Worm (Caenorhabditis elegans) whole organism, young adult: ENCODE data around the gene T10D4.11.
"Not testable (repeated sequence)": the region's sequence is repeated elsewhere in the genome, so short reads cannot be mapped to it uniquely, and the experiment has no call there.

Experiments
- B0035.1 ChIP-seq: sonication (generic microtip); optimal IDR thresholded peaks from 2 replicates; lab custom pipeline; 2016; ENCODE audit warnings: missing genetic modification characterization, mild to moderate bottlenecking, missing compliant biosample characterization, missing genotype, missing genetic modification reagents
- C17E4.6 ChIP-seq: fragments of 200-800 bp; sonication (Bioruptor generic); IDR thresholded peaks from 2 replicates; pipeline ENCODE4 v1.3.6; 2022; ENCODE audit warnings: missing genetic modification reagents, missing genetic modification characterization, missing compliant biosample characterization
- D2030.7 ChIP-seq: fragments of 200-800 bp; sonication (Bioruptor generic); IDR thresholded peaks from 2 replicates; pipeline ENCODE4 v1.3.6; 2022; ENCODE audit warnings: missing genetic modification reagents, missing genetic modification characterization, missing compliant biosample characterization
- F23B12.7 ChIP-seq: sonication (generic microtip); optimal IDR thresholded peaks from 2 replicates; lab custom pipeline; 2017; ENCODE audit warnings: missing genetic modification characterization, mild to moderate bottlenecking, missing compliant biosample characterization, antibody characterized with exemption, moderate library complexity; ENCODE audit not compliant: insufficient read depth
- F52B5.7 ChIP-seq: sonication (generic microtip); optimal IDR thresholded peaks from 2 replicates; lab custom pipeline; 2016; ENCODE audit warnings: mild to moderate bottlenecking, missing genetic modification characterization, missing compliant biosample characterization
- K12H6.12 ChIP-seq: fragments of 200-800 bp; sonication (Bioruptor generic); optimal IDR thresholded peaks from 2 replicates; lab custom pipeline; 2018; ENCODE audit warnings: mild to moderate bottlenecking, missing genetic modification characterization, missing compliant biosample characterization
- Y53F4B.3 ChIP-seq: fragments of 200-800 bp; sonication (Bioruptor generic); IDR thresholded peaks from 2 replicates; pipeline ENCODE4 v1.3.6; 2022; ENCODE audit warnings: missing genetic modification reagents, missing genetic modification characterization, missing compliant biosample characterization
- Y53G8AR.9 ChIP-seq: fragments of 200-800 bp; sonication (Bioruptor generic); conservative IDR thresholded peaks from 2 replicates; pipeline ENCODE4 v1.3.6; 2022; ENCODE audit warnings: missing genetic modification reagents, missing genetic modification characterization, missing compliant biosample characterization
- atf-7 ChIP-seq: sonication (generic microtip); optimal IDR thresholded peaks from 2 replicates; lab custom pipeline; 2017; ENCODE audit warnings: mild to moderate bottlenecking, missing genetic modification characterization, missing compliant biosample characterization
- attf-5 ChIP-seq: fragments of 200-800 bp; sonication (Bioruptor generic); optimal IDR thresholded peaks from 2 replicates; lab custom pipeline; 2018; ENCODE audit warnings: mild to moderate bottlenecking, missing genetic modification characterization, missing compliant biosample characterization
- ccch-3 ChIP-seq: fragments of 200-800 bp; sonication (Bioruptor generic); optimal IDR thresholded peaks from 2 replicates; lab custom pipeline; 2018; ENCODE audit warnings: mild to moderate bottlenecking, missing genetic modification characterization, missing compliant biosample characterization
- cebp-1 ChIP-seq, 2 experiments: fragments of 200-800 bp in 1 of 2; sonication (Bioruptor generic) in 1 of 2; sonication (generic microtip) in 1 of 2; IDR thresholded peaks in 1 of 2; optimal IDR thresholded peaks in 1 of 2; 2 replicates each; pipeline versions ENCODE4 v1.3.6 to Lab custom; 2017 to 2022; ENCODE audit warnings: missing compliant biosample characterization in 2 of 2, missing genetic modification characterization in 2 of 2, mild to moderate bottlenecking in 1 of 2, missing genetic modification reagents in 1 of 2, moderate library complexity in 1 of 2
- ceh-91 ChIP-seq: fragments of 200-800 bp; sonication (Bioruptor generic); IDR thresholded peaks from 2 replicates; pipeline ENCODE4 v1.3.6; 2022; ENCODE audit warnings: missing genetic modification reagents, missing genetic modification characterization, missing compliant biosample characterization
- chd-7 ChIP-seq: sonication (generic microtip); optimal IDR thresholded peaks from 2 replicates; lab custom pipeline; 2016; ENCODE audit warnings: mild to moderate bottlenecking, missing genetic modification characterization, moderate library complexity, missing compliant biosample characterization
- dpl-1 ChIP-seq: fragments of 150-350 bp; optimal IDR thresholded peaks from 2 replicates; lab custom pipeline; 2014; ENCODE audit warnings: missing biosample characterization, missing genetic modification reagents, missing genetic modification characterization
- egl-44 ChIP-seq: fragments of 200-800 bp; sonication (Bioruptor generic); IDR thresholded peaks from 2 replicates; pipeline ENCODE4 v1.3.6; 2022; ENCODE audit warnings: missing genetic modification reagents, missing genetic modification characterization, missing compliant biosample characterization
- hlh-26 ChIP-seq: fragments of 200-800 bp; sonication (Bioruptor generic); conservative IDR thresholded peaks from 2 replicates; pipeline ENCODE4 v1.3.6; 2022; ENCODE audit warnings: missing genetic modification reagents, missing genetic modification characterization, missing compliant biosample characterization
- hmg-1.2 ChIP-seq: fragments of 200-800 bp; sonication (Bioruptor generic); IDR thresholded peaks from 2 replicates; pipeline ENCODE4 v1.3.6; 2022; ENCODE audit warnings: missing genetic modification reagents, missing genetic modification characterization, missing compliant biosample characterization
- hmg-20 ChIP-seq: fragments of 200-800 bp; sonication (Bioruptor generic); IDR thresholded peaks from 2 replicates; pipeline ENCODE4 v1.3.6; 2022; ENCODE audit warnings: missing genetic modification reagents, missing genetic modification characterization, missing compliant biosample characterization
- lag-1 ChIP-seq: fragments of 200-800 bp; sonication (Bioruptor generic); IDR thresholded peaks from 2 replicates; pipeline ENCODE4 v1.3.6; 2022; ENCODE audit warnings: missing genetic modification reagents, missing genetic modification characterization, missing compliant biosample characterization
- lin-35 ChIP-seq, 3 experiments: fragments of 150-350 bp in 2 of 3; sonication (generic microtip) in 1 of 3; optimal IDR thresholded peaks; 2 replicates each; lab custom pipeline; 2014 to 2018; ENCODE audit warnings: missing biosample characterization in 3 of 3, missing genetic modification characterization in 3 of 3, missing genetic modification reagents in 3 of 3
- lin-40 ChIP-seq: sonication (generic microtip); optimal IDR thresholded peaks from 2 replicates; lab custom pipeline; 2016; ENCODE audit warnings: missing genetic modification characterization, mild to moderate bottlenecking, missing compliant biosample characterization, missing genotype, missing genetic modification reagents
- lin-54 ChIP-seq: fragments of 200-800 bp; sonication (Bioruptor generic); optimal IDR thresholded peaks from 2 replicates; lab custom pipeline; 2018; ENCODE audit warnings: mild to moderate bottlenecking, missing genetic modification characterization, missing compliant biosample characterization
- lsl-1 ChIP-seq: fragments of 200-800 bp; sonication (Bioruptor generic); optimal IDR thresholded peaks from 2 replicates; lab custom pipeline; 2018; ENCODE audit warnings: mild to moderate bottlenecking, missing genetic modification characterization, moderate library complexity, missing compliant biosample characterization
- lsy-27 ChIP-seq: sonication (generic microtip); optimal IDR thresholded peaks from 2 replicates; lab custom pipeline; 2017; ENCODE audit warnings: missing genetic modification characterization, mild to moderate bottlenecking, missing compliant biosample characterization, antibody characterized with exemption, missing genotype, borderline replicate concordance; ENCODE audit not compliant: insufficient read depth
- madf-3 ChIP-seq: fragments of 200-800 bp; sonication (Bioruptor generic); IDR thresholded peaks from 2 replicates; pipeline ENCODE4 v1.3.6; 2022; ENCODE audit warnings: missing genetic modification reagents, missing genetic modification characterization, missing compliant biosample characterization
- mcd-1 ChIP-seq: fragments of 200-800 bp; sonication (Bioruptor generic); IDR thresholded peaks from 2 replicates; pipeline ENCODE4 v1.3.6; 2022; ENCODE audit warnings: missing genetic modification reagents, missing genetic modification characterization, missing compliant biosample characterization
- rpc-1 ChIP-seq, 2 experiments: fragments of 150-350 bp in 1 of 2; sonication (generic microtip) in 1 of 2; optimal IDR thresholded peaks; 2 replicates each; lab custom pipeline; 2014 to 2018; ENCODE audit warnings: missing biosample characterization in 1 of 2, missing genetic modification characterization in 1 of 2, missing genetic modification reagents in 1 of 2, missing genotype in 1 of 2
- sea-2 ChIP-seq: fragments of 200-800 bp; sonication (Bioruptor generic); IDR thresholded peaks from 2 replicates; pipeline ENCODE4 v1.3.6; 2022; ENCODE audit warnings: missing genetic modification characterization, missing compliant biosample characterization
- snpc-1.3 ChIP-seq: sonication (generic microtip); optimal IDR thresholded peaks from 2 replicates; lab custom pipeline; 2017; ENCODE audit warnings: missing genetic modification characterization, mild to moderate bottlenecking, missing compliant biosample characterization, antibody characterized with exemption, moderate library complexity, missing genotype, missing genetic modification reagents; ENCODE audit not compliant: insufficient read depth
- snpc-3.4 ChIP-seq: sonication (generic microtip); optimal IDR thresholded peaks from 2 replicates; lab custom pipeline; 2017; ENCODE audit warnings: missing genetic modification characterization, mild to moderate bottlenecking, missing compliant biosample characterization, antibody characterized with exemption, moderate library complexity, missing genotype, missing genetic modification reagents
- ztf-18 ChIP-seq: sonication (generic microtip); optimal IDR thresholded peaks from 2 replicates; lab custom pipeline; 2016; ENCODE audit warnings: missing genotype, mild to moderate bottlenecking, missing genetic modification characterization, missing compliant biosample characterization
- ztf-22 ChIP-seq: fragments of 200-800 bp; sonication (Bioruptor generic); optimal IDR thresholded peaks from 2 replicates; lab custom pipeline; 2018; ENCODE audit warnings: mild to moderate bottlenecking, missing genetic modification characterization, moderate library complexity, missing compliant biosample characterization
- ztf-26 ChIP-seq: sonication (generic microtip); optimal IDR thresholded peaks from 2 replicates; lab custom pipeline; 2017; ENCODE audit warnings: missing genetic modification characterization, missing compliant biosample characterization
- ztf-3 ChIP-seq: fragments of 200-800 bp; sonication (Bioruptor generic); optimal IDR thresholded peaks from 2 replicates; lab custom pipeline; 2018; ENCODE audit warnings: mild to moderate bottlenecking, missing genetic modification characterization, missing compliant biosample characterization

Gene T10D4.11

DNA sequence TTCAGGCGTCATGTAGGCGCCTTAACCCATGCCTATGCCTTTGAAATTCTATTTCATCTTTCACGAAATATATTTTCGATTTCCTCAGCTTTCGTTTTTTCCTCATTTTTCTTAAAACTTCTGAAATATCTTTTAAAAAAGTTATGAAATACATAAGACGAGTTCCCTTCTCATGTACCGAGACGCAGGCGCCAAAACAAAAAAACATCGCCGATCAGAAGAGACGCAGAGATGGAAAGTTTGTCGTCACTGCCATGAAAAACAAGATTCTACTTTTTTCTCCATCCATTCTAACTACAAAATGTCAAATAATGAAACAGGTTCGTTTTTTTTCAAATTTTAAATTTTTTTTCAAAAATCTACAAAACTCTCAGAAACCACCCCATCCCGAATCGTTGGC lies 20.4 kb downstream of the T10D4.11 start, which contains the start of gene chil-24:
chil-24 (plus strand) TSS at position 156 of the 400 bp plus-strand sequence.
- TF ChIP-seq hmg-1.2 (GFP tag; lab: Robert Waterston, UW) (peak; percentile 96), ztf-26 (no peak), F52B5.7 (tag; lab: Kevin White, UChicago) (no peak), lin-54 (GFP tag; lab: Kevin White, UChicago) (no peak), D2030.7 (no peak), ztf-3 (no peak), chd-7 (no peak), C17E4.6 (no peak), sea-2 (GFP tag; lab: Robert Waterston, UW) (no peak), K12H6.12 (tag; lab: Kevin White, UChicago) (no peak), F23B12.7 (tag; lab: Kevin White, UChicago) (no peak), ceh-91 (GFP tag; lab: Robert Waterston, UW) (no peak), egl-44 (GFP tag; lab: Robert Waterston, UW) (no peak), lag-1 (GFP tag; lab: Robert Waterston, UW) (no peak), lsl-1 (GFP tag; lab: Kevin White, UChicago) (no peak), lsy-27 (tag; lab: Kevin White, UChicago) (no peak), snpc-1.3 (tag; lab: Kevin White, UChicago) (no peak), cebp-1 (GFP tag; IDR thresholded peaks at IDR 0.05; lab: Robert Waterston, UW) (no peak), cebp-1 (tag; optimal IDR thresholded peaks at IDR 0.05; lab: Kevin White, UChicago) (peak; percentile 78), lin-40 (no peak), madf-3 (no peak), dpl-1 (GFP tag; lab: Kevin White, UChicago) (no peak), atf-7 (no peak), hlh-26 (GFP tag; lab: Robert Waterston, UW) (no peak), attf-5 (GFP tag; lab: Kevin White, UChicago) (peak; percentile 35)

DNA sequence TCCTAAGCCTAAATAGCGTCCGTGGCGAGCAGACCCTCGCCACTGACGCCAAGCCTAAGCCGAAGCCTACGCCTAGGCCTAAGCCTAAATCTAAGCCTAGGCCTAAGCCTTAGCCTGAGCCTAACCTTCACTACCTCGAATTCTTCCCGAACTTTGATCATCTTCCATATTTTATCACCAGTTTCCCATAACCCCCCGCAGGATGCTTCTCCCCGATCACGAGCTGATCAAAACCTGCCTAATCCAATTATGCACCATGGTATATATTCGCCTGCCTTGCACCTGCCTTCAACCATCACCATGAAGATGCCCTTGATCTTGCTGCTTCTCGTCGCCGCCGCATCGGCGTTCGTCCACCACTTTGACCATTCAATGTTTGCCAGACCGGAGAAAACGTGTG lies 22.7 kb downstream of the T10D4.11 start, which contains the start of gene ins-31:
ins-31 (plus strand) TSS at position 301 of the 400 bp plus-strand sequence.
- TF ChIP-seq snpc-3.4 (tag; lab: Kevin White, UChicago); ztf-22 (GFP tag; lab: Kevin White, UChicago); hmg-20 (GFP tag; lab: Robert Waterston, UW): not testable (repeated sequence)

DNA sequence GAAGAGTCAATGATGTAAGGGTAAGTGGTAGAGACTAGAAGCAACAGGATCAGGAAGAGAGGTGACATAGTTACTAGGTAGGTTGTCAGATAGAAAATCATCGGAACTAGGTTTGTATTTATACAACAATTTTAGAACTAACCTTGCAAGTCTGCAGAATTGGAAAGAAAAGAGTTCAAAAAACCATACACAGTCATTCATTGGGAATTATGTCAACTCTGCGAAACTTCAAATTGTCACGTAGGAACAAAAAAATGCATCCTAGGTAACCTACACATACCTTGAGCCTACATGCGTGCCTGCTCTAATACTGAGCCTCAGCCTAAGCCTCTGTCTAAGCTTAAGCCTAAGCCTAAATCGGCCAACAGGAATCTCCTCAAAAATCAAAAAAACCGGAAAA lies 23.1 kb downstream of the T10D4.11 start, which contains the start of gene ins-19:
ins-19 (minus strand) TSS at position 101 of the 400 bp plus-strand sequence.
- TF ChIP-seq Y53F4B.3 (no peak), Y53G8AR.9 (no peak), mcd-1 (GFP tag; lab: Robert Waterston, UW) (no peak), ccch-3 (no peak), dpl-1 (GFP tag; lab: Kevin White, UChicago) (no peak), ztf-18 (no peak), rpc-1 (optimal IDR thresholded peaks at IDR 0.05; lab: Kevin White, UChicago) (no peak), rpc-1 (tag; optimal IDR thresholded peaks at IDR 0.05; lab: Kevin White, UChicago) (no peak), B0035.1 (tag; lab: Kevin White, UChicago) (no peak), lin-35 (GFP tag; optimal IDR thresholded peaks at IDR 0.05; lab: Kevin White, UChicago) (no peak)
